Worm (Caenorhabditis elegans) whole organism, L3 larva: ENCODE data around the gene fkh-7.

Experiments used
- aly-2 ChIP-seq: fragments of 150-350 bp; optimal IDR thresholded peaks from 2 replicates; lab custom pipeline; 2014; ENCODE audit warnings: missing biosample characterization, missing genetic modification characterization
- nhr-12 ChIP-seq: fragments of 150-350 bp; optimal IDR thresholded peaks from 2 replicates; lab custom pipeline; 2014; ENCODE audit warnings: missing biosample characterization, missing genetic modification characterization
- pha-4 ChIP-seq: fragments of 150-350 bp; optimal IDR thresholded peaks from 2 replicates; lab custom pipeline; 2014; ENCODE audit warnings: missing biosample characterization, missing genetic modification reagents, missing genetic modification characterization

DNA sequence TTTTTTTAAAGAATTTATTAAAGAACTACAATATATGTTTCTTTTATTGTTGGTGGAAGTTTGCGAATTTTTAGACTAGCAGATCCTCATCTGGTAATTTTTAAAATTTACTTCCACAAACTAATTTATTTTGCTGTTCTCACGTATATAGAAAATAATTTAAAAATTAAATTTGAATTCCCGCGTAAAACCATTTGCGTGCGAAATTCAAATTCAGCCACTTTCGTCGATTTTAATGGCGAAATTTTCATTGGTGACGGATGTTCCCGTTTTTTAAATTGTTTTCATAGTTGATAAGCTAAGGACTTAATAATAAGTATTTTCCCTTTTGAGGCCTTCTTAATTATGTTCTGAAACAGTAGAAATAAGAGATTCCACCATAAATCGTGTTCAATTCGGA lies 23.4 kb upstream of the fkh-7 start:
- no peak for TF ChIP-seq pha-4 (tag; lab: Kevin White, UChicago)
- no peak for TF ChIP-seq nhr-12 (tag; lab: Kevin White, UChicago)
- TF ChIP-seq aly-2 (tag; lab: Kevin White, UChicago) = no peak
